Worm (Caenorhabditis elegans) whole organism, late embryonic: ENCODE results near the gene mpz-1.

Experiments
- F13H6.1 ChIP-seq: sonication (generic microtip); optimal IDR thresholded peaks from 2 replicates; lab custom pipeline; 2016; ENCODE audit warnings: missing genetic modification characterization, missing compliant biosample characterization
- ceh-2 ChIP-seq: sonication (generic microtip); optimal IDR thresholded peaks from 2 replicates; lab custom pipeline; 2016; ENCODE audit warnings: missing genotype, missing genetic modification characterization, missing compliant biosample characterization
- ceh-34 ChIP-seq: sonication (generic microtip); optimal IDR thresholded peaks from 2 replicates; lab custom pipeline; 2016; ENCODE audit warnings: mild to moderate bottlenecking, missing genetic modification characterization, missing compliant biosample characterization
- ceh-48 ChIP-seq: sonication (generic microtip); optimal IDR thresholded peaks from 2 replicates; lab custom pipeline; 2016; ENCODE audit warnings: missing genetic modification characterization, inconsistent platforms, missing compliant biosample characterization
- ets-4 ChIP-seq: sonication (generic microtip); optimal IDR thresholded peaks from 2 replicates; lab custom pipeline; 2016; ENCODE audit warnings: missing genetic modification characterization, missing compliant biosample characterization
- fax-1 ChIP-seq: sonication (generic microtip); optimal IDR thresholded peaks from 2 replicates; lab custom pipeline; 2016; ENCODE audit warnings: missing genotype, missing genetic modification characterization, missing compliant biosample characterization
- lin-11 ChIP-seq: fragments of 200-800 bp; sonication (Bioruptor generic); optimal IDR thresholded peaks from 2 replicates; lab custom pipeline; 2018; ENCODE audit warnings: mild to moderate bottlenecking, missing genetic modification characterization, missing compliant biosample characterization
- pqm-1 ChIP-seq: sonication (generic microtip); optimal IDR thresholded peaks from 2 replicates; lab custom pipeline; 2016; ENCODE audit warnings: missing genetic modification characterization, missing compliant biosample characterization
- rnt-1 ChIP-seq: sonication (generic microtip); optimal IDR thresholded peaks from 2 replicates; lab custom pipeline; 2016; ENCODE audit warnings: missing genetic modification characterization, missing compliant biosample characterization
- tbx-2 ChIP-seq: sonication (generic microtip); optimal IDR thresholded peaks from 2 replicates; lab custom pipeline; 2016; ENCODE audit warnings: missing genetic modification characterization, missing compliant biosample characterization
- tbx-7 ChIP-seq: sonication (generic microtip); optimal IDR thresholded peaks from 2 replicates; lab custom pipeline; 2016; ENCODE audit warnings: missing genotype, missing genetic modification characterization, missing compliant biosample characterization
- unc-55 ChIP-seq: sonication (generic microtip); optimal IDR thresholded peaks from 2 replicates; lab custom pipeline; 2017; ENCODE audit warnings: missing biosample characterization, missing genetic modification reagents, missing genetic modification characterization
- unc-86 ChIP-seq: sonication (generic microtip); optimal IDR thresholded peaks from 2 replicates; lab custom pipeline; 2016; ENCODE audit warnings: missing genetic modification characterization, missing compliant biosample characterization

DNA sequence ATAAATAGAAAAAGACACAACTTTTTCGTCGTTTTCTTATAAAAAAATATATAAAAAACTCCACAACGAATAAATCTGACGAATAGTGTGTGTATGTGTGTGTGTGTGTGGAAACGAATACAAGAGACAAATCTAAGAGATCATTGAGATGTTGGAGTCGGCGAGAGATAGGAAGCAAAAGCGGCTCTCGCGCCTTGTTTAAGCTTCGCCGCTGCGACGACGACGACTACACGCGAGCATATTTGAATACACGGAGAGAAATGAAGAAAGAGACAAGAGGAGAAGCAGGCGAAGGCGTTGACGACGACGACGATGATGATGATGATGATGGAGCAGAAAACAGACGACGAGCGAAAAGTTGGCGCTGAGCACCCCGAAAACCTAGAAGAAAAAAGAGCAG is 33.1 kb downstream of the mpz-1 start:
- no peak for TF ChIP-seq ceh-48 (tag; lab: Kevin White, UChicago)
- no peak for TF ChIP-seq tbx-2 (tag; lab: Kevin White, UChicago)
- no peak for TF ChIP-seq ceh-2 (tag; lab: Kevin White, UChicago)
- TF ChIP-seq unc-86 (tag; lab: Kevin White, UChicago): no peak
- TF ChIP-seq rnt-1 (tag; lab: Kevin White, UChicago): no peak
- TF ChIP-seq ets-4 (tag; lab: Kevin White, UChicago): no peak
- TF ChIP-seq tbx-7: no peak
- no peak for TF ChIP-seq unc-55 (GFP tag; lab: Kevin White, UChicago)
- TF ChIP-seq lin-11 (tag; lab: Kevin White, UChicago): no peak
- TF ChIP-seq ceh-34 (tag; lab: Kevin White, UChicago): no peak
- no peak for TF ChIP-seq F13H6.1 (tag; lab: Kevin White, UChicago)
- no peak for TF ChIP-seq fax-1 (tag; lab: Kevin White, UChicago)
- TF ChIP-seq pqm-1 (tag; lab: Kevin White, UChicago): no peak
